Fruit fly (Drosophila melanogaster) whole organism, adult: ENCODE data around the gene CG14095.

Source experiments
- CG11617 ChIP-seq: fragments of 200-800 bp; sonication (Bioruptor generic); optimal IDR thresholded peaks from 2 replicates; lab custom pipeline; 2017; ENCODE audit warnings: mild to moderate bottlenecking, missing biosample characterization, missing genetic modification reagents, missing genetic modification characterization
- CG12768 ChIP-seq: fragments of 200-800 bp; sonication (Bioruptor generic); optimal IDR thresholded peaks from 2 replicates; lab custom pipeline; 2017; ENCODE audit warnings: missing biosample characterization, missing genetic modification characterization, mild to moderate bottlenecking, moderate library complexity, missing genetic modification reagents
- CG14711 ChIP-seq: fragments of 200-800 bp; sonication (Bioruptor generic); optimal IDR thresholded peaks from 2 replicates; lab custom pipeline; 2018; ENCODE audit warnings: missing biosample characterization, mild to moderate bottlenecking, missing genetic modification characterization, moderate library complexity
- CG1620 ChIP-seq: fragments of 200-800 bp; sonication (Bioruptor generic); optimal IDR thresholded peaks from 2 replicates; lab custom pipeline; 2016; ENCODE audit warnings: missing biosample characterization, missing genetic modification characterization
- CG33017 ChIP-seq: fragments of 200-800 bp; sonication (Bioruptor generic); optimal IDR thresholded peaks from 2 replicates; lab custom pipeline; 2018; ENCODE audit warnings: missing biosample characterization, mild to moderate bottlenecking, missing genetic modification characterization, moderate library complexity
- CG5204 ChIP-seq: fragments of 200-800 bp; sonication (Bioruptor generic); optimal IDR thresholded peaks from 2 replicates; lab custom pipeline; 2016; ENCODE audit warnings: missing biosample characterization, missing genetic modification characterization
- CG7045 ChIP-seq: fragments of 200-800 bp; sonication (Bioruptor generic); optimal IDR thresholded peaks from 2 replicates; lab custom pipeline; 2017; ENCODE audit warnings: missing biosample characterization, mild to moderate bottlenecking, missing genetic modification characterization
- CG7101 ChIP-seq: fragments of 200-800 bp; sonication (Bioruptor generic); optimal IDR thresholded peaks from 2 replicates; lab custom pipeline; 2018; ENCODE audit warnings: missing biosample characterization, mild to moderate bottlenecking, missing genetic modification characterization, moderate library complexity
- Clk ChIP-seq: fragments of 200-800 bp; sonication (Bioruptor generic); optimal IDR thresholded peaks from 2 replicates; lab custom pipeline; 2017; ENCODE audit warnings: missing biosample characterization, missing genetic modification characterization
- Crg-1 ChIP-seq: fragments of 200-800 bp; sonication (Bioruptor generic); optimal IDR thresholded peaks from 2 replicates; lab custom pipeline; 2016; ENCODE audit warnings: missing biosample characterization, missing genetic modification characterization
- Hr96 ChIP-seq: fragments of 200-800 bp; sonication (Bioruptor generic); optimal IDR thresholded peaks from 2 replicates; lab custom pipeline; 2016; ENCODE audit warnings: missing biosample characterization, missing genetic modification characterization
- Mnt ChIP-seq: fragments of 200-800 bp; sonication (Bioruptor generic); optimal IDR thresholded peaks from 2 replicates; lab custom pipeline; 2016; ENCODE audit warnings: missing biosample characterization, mild to moderate bottlenecking, missing genetic modification characterization
- bab1 ChIP-seq: fragments of 200-800 bp; sonication (Bioruptor generic); optimal IDR thresholded peaks from 3 replicates; lab custom pipeline; 2019; ENCODE audit warnings: missing biosample characterization, mild to moderate bottlenecking, missing genetic modification characterization, moderate library complexity
- cic ChIP-seq: fragments of 200-800 bp; sonication (Bioruptor generic); optimal IDR thresholded peaks from 2 replicates; lab custom pipeline; 2017; ENCODE audit warnings: missing biosample characterization, mild to moderate bottlenecking, missing genetic modification characterization, moderate library complexity
- cnc ChIP-seq, 2 experiments: fragments of >200 bp; optimal IDR thresholded peaks; 2 replicates each; lab custom pipeline; 2017
- kay ChIP-seq: fragments of 200-800 bp; sonication (Bioruptor generic); peaks from one replicate; lab custom pipeline; 2016; ENCODE audit warnings: missing biosample characterization, missing genetic modification characterization, borderline replicate concordance
- ovo ChIP-seq: fragments of 200-800 bp; sonication (Bioruptor generic); optimal IDR thresholded peaks from 2 replicates; lab custom pipeline; 2016; ENCODE audit warnings: missing biosample characterization, missing genetic modification characterization
- pad ChIP-seq: fragments of 200-800 bp; sonication (Bioruptor generic); optimal IDR thresholded peaks from 3 replicates; lab custom pipeline; 2017; ENCODE audit warnings: missing biosample characterization, missing genetic modification characterization, mild to moderate bottlenecking, moderate library complexity, missing genetic modification reagents
- tj ChIP-seq: fragments of 200-800 bp; sonication (Bioruptor generic); optimal IDR thresholded peaks from 3 replicates; lab custom pipeline; 2017; ENCODE audit warnings: missing biosample characterization, mild to moderate bottlenecking, missing genetic modification characterization, moderate library complexity
- toe ChIP-seq: fragments of 200-800 bp; sonication (Bioruptor generic); optimal IDR thresholded peaks from 2 replicates; lab custom pipeline; 2016; ENCODE audit warnings: missing biosample characterization, missing genetic modification characterization

CG14095 gene

dm6 chr3L:19497623-19498022 is 33.1 kb upstream of the CG14095 start, which contains the start of gene CG9449:
CG9449 (minus strand) TSS chr3L:19497723.
- no peak for TF ChIP-seq CG14711 (tag; lab: Kevin White, UChicago)
- no peak for TF ChIP-seq CG7045 (GFP tag; lab: Kevin White, UChicago)
- TF ChIP-seq pad (GFP tag; lab: Kevin White, UChicago): no peak
- no peak for TF ChIP-seq tj
- TF ChIP-seq CG12768 (GFP tag; lab: Kevin White, UChicago): no peak
- TF ChIP-seq cic (GFP tag; lab: Kevin White, UChicago): no peak
- no peak for TF ChIP-seq ovo (GFP tag; lab: Kevin White, UChicago)
- TF ChIP-seq CG11617: no peak
- TF ChIP-seq CG1620 (GFP tag; lab: Kevin White, UChicago): no peak
- TF ChIP-seq toe (GFP tag; lab: Kevin White, UChicago): no peak
- TF ChIP-seq cnc (optimal IDR thresholded peaks at IDR 0.05; lab: Kevin White, UChicago): no peak
- TF ChIP-seq Hr96 (GFP tag; lab: Kevin White, UChicago): no peak
- no peak for TF ChIP-seq Clk (GFP tag; lab: Kevin White, UChicago)
- TF ChIP-seq CG33017 (tag; lab: Kevin White, UChicago): no peak

- TF ChIP-seq cnc (optimal IDR thresholded peaks at IDR 0.05; lab: Kevin White, UChicago) (no peak), CG1620 (GFP tag; lab: Kevin White, UChicago) (no peak), Hr96 (GFP tag; lab: Kevin White, UChicago) (no peak), CG5204 (GFP tag; lab: Kevin White, UChicago) (no peak), Mnt (GFP tag; lab: Kevin White, UChicago) (no peak), toe (GFP tag; lab: Kevin White, UChicago) (no peak), bab1 (GFP tag; lab: Kevin White, UChicago) (no peak), CG33017 (tag; lab: Kevin White, UChicago) (no peak), Crg-1 (GFP tag; lab: Kevin White, UChicago) (no peak), Clk (GFP tag; lab: Kevin White, UChicago) (no peak), CG11617 (no peak), CG12768 (GFP tag; lab: Kevin White, UChicago) (no peak), CG7045 (GFP tag; lab: Kevin White, UChicago) (no peak), ovo (GFP tag; lab: Kevin White, UChicago) (no peak), tj (no peak), pad (GFP tag; lab: Kevin White, UChicago) (no peak), CG7101 (tag; lab: Kevin White, UChicago) (no peak), cic (GFP tag; lab: Kevin White, UChicago) (no peak)
Observed at dm6 chr3L:19497135-19497534, 32.6 kb upstream of the CG14095 start.

DNA sequence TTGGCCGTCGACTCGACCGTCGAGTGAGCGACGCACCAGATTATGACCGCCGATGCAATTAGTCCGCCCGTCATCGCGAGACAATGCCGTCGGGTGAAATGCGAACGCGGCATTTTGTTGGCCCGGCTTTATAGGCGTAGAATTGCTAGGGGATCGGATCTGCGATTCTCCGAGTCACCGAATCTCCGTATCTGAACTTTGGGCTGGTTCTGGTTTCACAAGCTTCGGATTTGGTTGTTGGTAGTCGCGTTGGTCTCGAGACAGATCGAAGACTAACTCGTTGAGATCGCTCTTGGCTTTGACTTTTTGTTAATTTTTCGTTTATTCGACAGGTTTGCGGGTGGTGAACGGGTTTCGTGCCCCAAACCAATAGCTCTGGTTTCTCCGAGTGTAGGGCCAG is 32.0 kb upstream of the CG14095 start:
- TF ChIP-seq tj: no peak

DNA sequence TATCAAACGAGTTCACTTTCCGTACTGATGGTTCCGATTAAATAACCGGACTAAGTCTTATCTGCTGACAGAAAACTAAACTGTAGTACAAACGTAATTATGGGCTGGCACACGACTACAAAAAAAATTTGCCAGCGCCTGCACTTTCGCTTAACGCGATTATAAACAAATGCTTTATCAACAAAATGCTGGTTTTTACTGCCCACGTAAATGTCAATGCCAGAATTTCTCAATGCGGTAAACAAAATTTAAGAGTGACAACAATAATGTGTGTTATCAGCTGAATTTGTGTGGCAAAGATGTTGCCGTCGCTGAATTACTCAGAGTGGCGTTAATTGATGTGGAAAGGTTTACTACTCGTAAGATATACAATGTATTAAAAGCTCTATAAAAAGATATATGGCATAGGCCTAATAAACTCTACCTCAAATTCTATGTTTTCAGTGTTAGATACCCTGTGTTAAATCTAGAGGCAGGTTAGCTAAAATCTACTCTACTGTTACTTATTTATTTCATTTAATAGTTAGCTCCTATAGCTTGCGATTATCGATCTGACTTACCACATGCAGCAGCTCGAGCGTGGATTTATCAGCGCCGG is 31.5 kb upstream of the CG14095 start:
- no peak for TF ChIP-seq Clk (GFP tag; lab: Kevin White, UChicago)
- TF ChIP-seq cic (GFP tag; lab: Kevin White, UChicago): peak; percentile 75
- no peak for TF ChIP-seq cnc (optimal IDR thresholded peaks at IDR 0.05; lab: Kevin White, UChicago)
- TF ChIP-seq CG5204 (GFP tag; lab: Kevin White, UChicago): no peak
- no peak for TF ChIP-seq ovo (GFP tag; lab: Kevin White, UChicago)
- no peak for TF ChIP-seq CG1620 (GFP tag; lab: Kevin White, UChicago)
- no peak for TF ChIP-seq CG33017 (tag; lab: Kevin White, UChicago)
- peak; percentile 81 for TF ChIP-seq kay (GFP tag; lab: Kevin White, UChicago)
- TF ChIP-seq Hr96 (GFP tag; lab: Kevin White, UChicago): no peak
- TF ChIP-seq toe (GFP tag; lab: Kevin White, UChicago): no peak
- TF ChIP-seq CG7101 (tag; lab: Kevin White, UChicago): peak; percentile 10
- TF ChIP-seq bab1 (GFP tag; lab: Kevin White, UChicago): no peak
- TF ChIP-seq CG12768 (GFP tag; lab: Kevin White, UChicago): peak; percentile 28
- peak; percentile 9 for TF ChIP-seq pad (GFP tag; lab: Kevin White, UChicago)
- TF ChIP-seq Crg-1 (GFP tag; lab: Kevin White, UChicago): no peak
- TF ChIP-seq CG7045 (GFP tag; lab: Kevin White, UChicago): peak; percentile 60
- no peak for TF ChIP-seq Mnt (GFP tag; lab: Kevin White, UChicago)
- TF ChIP-seq CG11617: no peak
- TF ChIP-seq CG14711 (tag; lab: Kevin White, UChicago): peak; percentile 27
- TF ChIP-seq tj: peak; percentile 96

DNA sequence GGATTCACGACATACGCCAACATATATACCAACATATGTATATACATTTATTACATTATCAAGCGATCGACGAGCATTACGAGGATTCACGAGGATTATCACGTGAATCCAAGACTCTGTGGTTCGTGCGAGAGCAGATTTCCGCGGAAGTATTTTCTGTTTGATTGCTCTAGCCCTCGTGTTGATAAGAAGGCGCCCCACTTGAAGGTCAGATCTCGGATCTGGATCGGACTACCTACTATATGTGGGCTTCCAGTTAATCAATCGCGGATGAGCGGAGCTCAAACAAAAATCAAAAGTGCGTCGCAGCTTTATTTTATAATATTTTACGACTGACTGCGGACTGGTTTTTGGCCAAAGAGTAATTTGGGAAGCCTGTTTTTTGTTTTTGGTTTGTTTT is 30.4 kb upstream of the CG14095 start:
- TF ChIP-seq Clk (GFP tag; lab: Kevin White, UChicago): no peak
- no peak for TF ChIP-seq toe (GFP tag; lab: Kevin White, UChicago)
- TF ChIP-seq Crg-1 (GFP tag; lab: Kevin White, UChicago): no peak
- no peak for TF ChIP-seq ovo (GFP tag; lab: Kevin White, UChicago)
- no peak for TF ChIP-seq CG7101 (tag; lab: Kevin White, UChicago)
- no peak for TF ChIP-seq cnc (optimal IDR thresholded peaks at IDR 0.05; lab: Kevin White, UChicago)
- TF ChIP-seq bab1 (GFP tag; lab: Kevin White, UChicago): no peak
- no peak for TF ChIP-seq Hr96 (GFP tag; lab: Kevin White, UChicago)
- TF ChIP-seq Mnt (GFP tag; lab: Kevin White, UChicago): no peak
- no peak for TF ChIP-seq CG5204 (GFP tag; lab: Kevin White, UChicago)
- TF ChIP-seq CG11617: no peak
- TF ChIP-seq CG1620 (GFP tag; lab: Kevin White, UChicago): no peak
- TF ChIP-seq CG14711 (tag; lab: Kevin White, UChicago): no peak
- no peak for TF ChIP-seq cic (GFP tag; lab: Kevin White, UChicago)
- no peak for TF ChIP-seq CG7045 (GFP tag; lab: Kevin White, UChicago)
- no peak for TF ChIP-seq CG12768 (GFP tag; lab: Kevin White, UChicago)
- TF ChIP-seq kay (GFP tag; lab: Kevin White, UChicago): no peak
- TF ChIP-seq CG33017 (tag; lab: Kevin White, UChicago): no peak
- no peak for TF ChIP-seq tj
- TF ChIP-seq pad (GFP tag; lab: Kevin White, UChicago): no peak
